Fruit fly (Drosophila melanogaster) whole organism, embryonic: ENCODE data around the gene hiro.
A peak's percentile ranks its signal among the peaks of the same experiment; 100 is the strongest.

ENCODE experiments used
- Bteb2 ChIP-seq: fragments of 200-800 bp; sonication (Bioruptor generic); optimal IDR thresholded peaks from 2 replicates; lab custom pipeline; 2016; ENCODE audit warnings: missing biosample characterization, missing genetic modification characterization
- CG10321 ChIP-seq: fragments of 200-800 bp; sonication (Bioruptor generic); IDR thresholded peaks from 2 replicates; pipeline ENCODE4 v1.3.6; 2022; ENCODE audit warnings: missing biosample characterization, missing genetic modification characterization
- CG12219 ChIP-seq: fragments of 200-800 bp; sonication (Bioruptor generic); optimal IDR thresholded peaks from 3 replicates; lab custom pipeline; 2018; ENCODE audit warnings: missing biosample characterization, mild to moderate bottlenecking, missing genetic modification characterization
- CG12659 ChIP-seq: fragments of 200-800 bp; sonication (Bioruptor generic); optimal IDR thresholded peaks from 3 replicates; lab custom pipeline; 2017; ENCODE audit warnings: mild to moderate bottlenecking, missing biosample characterization, missing genetic modification reagents, missing genetic modification characterization
- CG12744 ChIP-seq: fragments of 200-800 bp; sonication (Bioruptor generic); optimal IDR thresholded peaks from 2 replicates; lab custom pipeline; 2016; ENCODE audit warnings: missing biosample characterization, missing genetic modification characterization
- CG12942 ChIP-seq: fragments of 200-800 bp; sonication (Bioruptor generic); optimal IDR thresholded peaks from 3 replicates; lab custom pipeline; 2016; ENCODE audit warnings: missing biosample characterization, missing genetic modification characterization
- CG14965 ChIP-seq: fragments of 200-800 bp; sonication (Bioruptor generic); optimal IDR thresholded peaks from 2 replicates; lab custom pipeline; 2016; ENCODE audit warnings: missing biosample characterization, missing genetic modification characterization, borderline replicate concordance
- CG15696 ChIP-seq: fragments of 200-800 bp; sonication (Bioruptor generic); optimal IDR thresholded peaks from 2 replicates; lab custom pipeline; 2019; ENCODE audit warnings: missing biosample characterization, mild to moderate bottlenecking, missing genetic modification characterization, moderate library complexity
- CG1603 ChIP-seq: fragments of 200-800 bp; sonication (Bioruptor generic); optimal IDR thresholded peaks from 2 replicates; lab custom pipeline; 2019; ENCODE audit warnings: missing biosample characterization, mild to moderate bottlenecking, missing genetic modification characterization, moderate library complexity
- CG16815 ChIP-seq: fragments of 200-800 bp; sonication (Bioruptor generic); optimal IDR thresholded peaks from 3 replicates; lab custom pipeline; 2017; ENCODE audit warnings: missing biosample characterization, mild to moderate bottlenecking, missing genetic modification characterization
- CG18262 ChIP-seq: fragments of 200-800 bp; optimal IDR thresholded peaks from 3 replicates; lab custom pipeline; 2019; ENCODE audit warnings: missing biosample characterization, mild to moderate bottlenecking, missing genetic modification characterization, moderate library complexity
- CG2116 ChIP-seq: fragments of 200-800 bp; sonication (Bioruptor generic); optimal IDR thresholded peaks from 3 replicates; lab custom pipeline; 2018; ENCODE audit warnings: missing biosample characterization, mild to moderate bottlenecking, missing genetic modification characterization
- CG31224 ChIP-seq: fragments of 200-800 bp; sonication (Bioruptor generic); IDR thresholded peaks from 2 replicates; pipeline ENCODE4 v1.3.6; 2022; ENCODE audit warnings: missing biosample characterization, missing genetic modification characterization
- CG31365 ChIP-seq: fragments of 200-800 bp; sonication (Bioruptor generic); optimal IDR thresholded peaks from 2 replicates; lab custom pipeline; 2018; ENCODE audit warnings: missing biosample characterization, mild to moderate bottlenecking, missing genetic modification characterization
- CG4360 ChIP-seq: fragments of 200-800 bp; sonication (Bioruptor generic); IDR thresholded peaks from 2 replicates; pipeline ENCODE4 v1.3.6; 2022; ENCODE audit warnings: missing biosample characterization, missing genetic modification characterization
- CG43689 ChIP-seq: fragments of 200-800 bp; sonication (Bioruptor generic); IDR thresholded peaks from 2 replicates; pipeline ENCODE4 v1.3.6; 2022; ENCODE audit warnings: missing biosample characterization, missing genetic modification characterization
- CG4820 ChIP-seq: fragments of 200-800 bp; sonication (Bioruptor generic); optimal IDR thresholded peaks from 3 replicates; lab custom pipeline; 2016; ENCODE audit warnings: missing biosample characterization, missing genetic modification characterization
- CG6791 ChIP-seq: fragments of 200-800 bp; sonication (Bioruptor generic); IDR thresholded peaks from 3 replicates; pipeline ENCODE4 v1.3.6; 2022; ENCODE audit warnings: missing biosample characterization, missing genetic modification characterization; ENCODE audit not compliant: partially characterized antibody
- CG7928 ChIP-seq: fragments of 200-800 bp; sonication (Bioruptor generic); optimal IDR thresholded peaks from 2 replicates; lab custom pipeline; 2017; ENCODE audit warnings: missing biosample characterization, mild to moderate bottlenecking, missing genetic modification characterization
- CG8290 ChIP-seq, 3 experiments: fragments of 200-800 bp; sonication (Bioruptor generic); optimal IDR thresholded peaks; 2 replicates each; lab custom pipeline; 2016 to 2019; ENCODE audit warnings: missing biosample characterization in 3 of 3, missing genetic modification characterization in 3 of 3, mild to moderate bottlenecking in 2 of 3, moderate library complexity in 1 of 3
- CG9437 ChIP-seq: fragments of 200-800 bp; sonication (Bioruptor generic); optimal IDR thresholded peaks from 2 replicates; lab custom pipeline; 2018; ENCODE audit warnings: missing biosample characterization, mild to moderate bottlenecking, missing genetic modification characterization
- CG9727 ChIP-seq: fragments of 200-800 bp; sonication (Bioruptor generic); optimal IDR thresholded peaks from 3 replicates; lab custom pipeline; 2017; ENCODE audit warnings: missing biosample characterization, mild to moderate bottlenecking, missing genetic modification characterization
- CTCF ChIP-seq: fragments of 200-800 bp; sonication (Bioruptor generic); optimal IDR thresholded peaks from 2 replicates; lab custom pipeline; 2017; ENCODE audit warnings: missing biosample characterization, mild to moderate bottlenecking, missing genetic modification characterization, moderate library complexity
- Dbx ChIP-seq: fragments of 200-800 bp; sonication (Bioruptor generic); IDR thresholded peaks from 3 replicates; pipeline ENCODE4 v1.3.6; 2022; ENCODE audit warnings: missing biosample characterization, missing genetic modification characterization
- Dp ChIP-seq: fragments of 200-800 bp; sonication (Bioruptor generic); optimal IDR thresholded peaks from 2 replicates; lab custom pipeline; 2018; ENCODE audit warnings: missing biosample characterization, mild to moderate bottlenecking, missing genetic modification characterization, moderate library complexity
- Ets65A ChIP-seq: fragments of 200-800 bp; sonication (Bioruptor generic); peaks from one replicate; lab custom pipeline; 2016; ENCODE audit warnings: missing biosample characterization, missing genetic modification characterization
- Hand ChIP-seq: fragments of 200-800 bp; sonication (Bioruptor generic); optimal IDR thresholded peaks from 2 replicates; lab custom pipeline; 2017; ENCODE audit warnings: mild to moderate bottlenecking, missing biosample characterization, missing genetic modification reagents, missing genetic modification characterization
- Kr ChIP-seq: fragments of 200-800 bp; sonication (Bioruptor generic); optimal IDR thresholded peaks from 2 replicates; lab custom pipeline; 2017; ENCODE audit warnings: missing biosample characterization, mild to moderate bottlenecking, missing genetic modification characterization
- MESR4 ChIP-seq: fragments of 200-800 bp; sonication (Bioruptor generic); optimal IDR thresholded peaks from 2 replicates; lab custom pipeline; 2018; ENCODE audit warnings: missing biosample characterization, mild to moderate bottlenecking, missing genetic modification characterization, moderate library complexity
- Max ChIP-seq: fragments of 200-800 bp; sonication (Bioruptor generic); optimal IDR thresholded peaks from 2 replicates; lab custom pipeline; 2016; ENCODE audit warnings: missing biosample characterization, mild to moderate bottlenecking, missing genetic modification characterization
- Ptx1 ChIP-seq: fragments of 200-800 bp; sonication (Bioruptor generic); IDR thresholded peaks from 2 replicates; pipeline ENCODE4 v1.3.6; 2022; ENCODE audit warnings: missing biosample characterization, missing genetic modification characterization
- YL-1 ChIP-seq: fragments of 200-800 bp; sonication (Bioruptor generic); optimal IDR thresholded peaks from 3 replicates; lab custom pipeline; 2017; ENCODE audit warnings: missing biosample characterization, mild to moderate bottlenecking, missing genetic modification characterization
- ato ChIP-seq: fragments of 200-800 bp; sonication (Bioruptor generic); IDR thresholded peaks from 2 replicates; pipeline ENCODE4 v1.3.6; 2022; ENCODE audit warnings: missing biosample characterization, missing genetic modification characterization; ENCODE audit not compliant: partially characterized antibody
- bigmax ChIP-seq: fragments of 200-800 bp; sonication (Bioruptor generic); optimal IDR thresholded peaks from 2 replicates; lab custom pipeline; 2018; ENCODE audit warnings: missing biosample characterization, mild to moderate bottlenecking, missing genetic modification characterization
- cato ChIP-seq: fragments of 200-800 bp; sonication (Bioruptor generic); optimal IDR thresholded peaks from 2 replicates; lab custom pipeline; 2016; ENCODE audit warnings: missing biosample characterization, missing genetic modification characterization, borderline replicate concordance
- emc ChIP-seq: fragments of 200-800 bp; sonication (Bioruptor generic); optimal IDR thresholded peaks from 2 replicates; lab custom pipeline; 2016; ENCODE audit warnings: missing biosample characterization, missing genetic modification characterization
- en ChIP-seq: fragments of 200-800 bp; sonication (Bioruptor generic); optimal IDR thresholded peaks from 2 replicates; lab custom pipeline; 2016; ENCODE audit warnings: missing biosample characterization, missing genetic modification characterization
- fd3F ChIP-seq: fragments of 200-800 bp; sonication (Bioruptor generic); optimal IDR thresholded peaks from 2 replicates; lab custom pipeline; 2018; ENCODE audit warnings: missing biosample characterization, mild to moderate bottlenecking, missing genetic modification characterization, moderate library complexity
- fd64A ChIP-seq: fragments of 200-800 bp; sonication (Bioruptor generic); optimal IDR thresholded peaks from 3 replicates; lab custom pipeline; 2018; ENCODE audit warnings: missing biosample characterization, mild to moderate bottlenecking, missing genetic modification characterization
- ftz-f1 ChIP-seq: fragments of 200-800 bp; sonication (Bioruptor generic); optimal IDR thresholded peaks from 2 replicates; lab custom pipeline; 2016; ENCODE audit warnings: missing biosample characterization, missing genetic modification characterization
- gfzf ChIP-seq: fragments of 200-800 bp; sonication (Bioruptor generic); optimal IDR thresholded peaks from 2 replicates; lab custom pipeline; 2016; ENCODE audit warnings: missing biosample characterization, mild to moderate bottlenecking, missing genetic modification characterization, moderate library complexity
- ind ChIP-seq: fragments of 200-800 bp; sonication (Bioruptor generic); optimal IDR thresholded peaks from 3 replicates; lab custom pipeline; 2016; ENCODE audit warnings: missing biosample characterization, missing genetic modification characterization
- pfk ChIP-seq: fragments of 200-800 bp; sonication (Bioruptor generic); optimal IDR thresholded peaks from 2 replicates; lab custom pipeline; 2018; ENCODE audit warnings: missing biosample characterization, mild to moderate bottlenecking, missing genetic modification characterization, moderate library complexity
- pnt ChIP-seq: fragments of 200-800 bp; sonication (Bioruptor generic); optimal IDR thresholded peaks from 3 replicates; lab custom pipeline; 2016; ENCODE audit warnings: missing biosample characterization, missing genetic modification characterization
- row ChIP-seq: fragments of 200-800 bp; sonication (Bioruptor generic); IDR thresholded peaks from 3 replicates; pipeline ENCODE4 v1.3.6; 2022; ENCODE audit warnings: missing biosample characterization, missing genetic modification characterization
- tap ChIP-seq: fragments of 200-800 bp; optimal IDR thresholded peaks from 3 replicates; lab custom pipeline; 2019; ENCODE audit warnings: missing biosample characterization, mild to moderate bottlenecking, missing genetic modification characterization, moderate library complexity

The hiro gene

dm6 chr3L:692699-693098 lies 4.9 kb upstream of the hiro start, which contains the start of gene Vti1a (continued):
- TF ChIP-seq ato (GFP tag; lab: Robert Waterston, UW) (0 out of 2 replicates have a peak, but pooled peaks have one; percentile 11), bigmax (GFP tag; lab: Kevin White, UChicago) (peak; percentile 34), CG2116 (GFP tag; lab: Kevin White, UChicago) (peak; percentile 47), Dp (GFP tag; lab: Kevin White, UChicago) (peak; percentile 57), CG12744 (no peak), pfk (no peak), Dbx (GFP tag; lab: Robert Waterston, UW) (no peak), row (GFP tag; lab: Robert Waterston, UW) (peak; percentile 36; the same call in 1 of the 3 replicates), CG16815 (GFP tag; lab: Kevin White, UChicago) (no peak), CG31224 (GFP tag; lab: Robert Waterston, UW) (no peak), CG18262 (tag; lab: Kevin White, UChicago) (peak; percentile 2), MESR4 (GFP tag; lab: Kevin White, UChicago) (peak; percentile 71), emc (GFP tag; lab: Kevin White, UChicago) (no peak), ind (GFP tag; lab: Kevin White, UChicago) (no peak), CG1603 (tag; lab: Kevin White, UChicago) (peak; percentile 64), Ets65A (GFP tag; lab: Kevin White, UChicago) (no peak), CG14965 (GFP tag; lab: Kevin White, UChicago) (no peak), CG8290 (GFP tag; optimal IDR thresholded peaks at IDR 0.05; lab: Kevin White, UChicago) (peak; percentile 58), CG8290 (tag; optimal IDR thresholded peaks at IDR 0.05; lab: Kevin White, UChicago) (peak in 1 of 2 experiments; percentile 43), CG12219 (GFP tag; lab: Kevin White, UChicago) (no peak), CG10321 (GFP tag; lab: Robert Waterston, UW) (no peak), gfzf (GFP tag; lab: Kevin White, UChicago) (peak; percentile 90), CG4360 (0 out of 2 replicates have a peak, but pooled peaks have one; percentile 23), CG4820 (no peak), CG6791 (peak; percentile 55; the same call in 2 of the 3 replicates), ftz-f1 (GFP tag; lab: Kevin White, UChicago) (peak; percentile 82), Kr (GFP tag; lab: Kevin White, UChicago) (no peak), CG9437 (GFP tag; lab: Kevin White, UChicago) (no peak), CG7928 (GFP tag; lab: Kevin White, UChicago) (no peak), CG31365 (tag; lab: Kevin White, UChicago) (no peak), en (GFP tag; lab: Kevin White, UChicago) (no peak), YL-1 (GFP tag; lab: Kevin White, UChicago) (peak; percentile 71), tap (peak; percentile 1), pnt (GFP tag; lab: Kevin White, UChicago) (no peak), Max (GFP tag; lab: Kevin White, UChicago) (no peak), Ptx1 (no peak), CG43689 (no peak), Bteb2 (GFP tag; lab: Kevin White, UChicago) (no peak), Hand (GFP tag; lab: Kevin White, UChicago) (no peak), fd64A (GFP tag; lab: Kevin White, UChicago) (no peak), CG15696 (tag; lab: Kevin White, UChicago) (no peak), CG12942 (no peak), cato (GFP tag; lab: Kevin White, UChicago) (no peak), CG12659 (GFP tag; lab: Kevin White, UChicago) (peak; percentile 34), CTCF (peak; percentile 42), fd3F (GFP tag; lab: Kevin White, UChicago) (no peak), CG9727 (GFP tag; lab: Kevin White, UChicago) (no peak)
